Fruit fly (Drosophila melanogaster) whole organism, prepupa: Measurements from ENCODE around the gene CG7065.

Source experiments
- Blimp-1 ChIP-seq: fragments of 200-800 bp; sonication (Bioruptor generic); optimal IDR thresholded peaks from 3 replicates; lab custom pipeline; 2017; ENCODE audit warnings: missing biosample characterization, missing genetic modification characterization, mild to moderate bottlenecking, moderate library complexity, missing genetic modification reagents
- CG10631 ChIP-seq: fragments of 200-800 bp; sonication (Bioruptor generic); optimal IDR thresholded peaks from 2 replicates; lab custom pipeline; 2016; ENCODE audit warnings: missing biosample characterization, missing genetic modification characterization
- CG10669 ChIP-seq: fragments of 200-800 bp; sonication (Bioruptor generic); optimal IDR thresholded peaks from 3 replicates; lab custom pipeline; 2018; ENCODE audit warnings: missing biosample characterization, mild to moderate bottlenecking, missing genetic modification characterization, moderate library complexity
- CG11902 ChIP-seq: fragments of 200-800 bp; sonication (Bioruptor generic); optimal IDR thresholded peaks from 3 replicates; lab custom pipeline; 2016; ENCODE audit warnings: missing biosample characterization, missing genetic modification characterization
- CG15336 ChIP-seq: fragments of 200-800 bp; sonication (Bioruptor generic); IDR thresholded peaks from 2 replicates; pipeline ENCODE4 v1.3.6; 2022; ENCODE audit warnings: missing biosample characterization, missing genetic modification characterization
- CG1621 ChIP-seq: fragments of 200-800 bp; sonication (Bioruptor generic); optimal IDR thresholded peaks from 3 replicates; lab custom pipeline; 2018; ENCODE audit warnings: missing biosample characterization, mild to moderate bottlenecking, missing genetic modification characterization
- CG31627 ChIP-seq: fragments of 200-800 bp; sonication (Bioruptor generic); optimal IDR thresholded peaks from 3 replicates; lab custom pipeline; 2016; ENCODE audit warnings: missing biosample characterization, missing genetic modification characterization
- CG32006 ChIP-seq: fragments of 200-800 bp; sonication (Bioruptor generic); optimal IDR thresholded peaks from 3 replicates; lab custom pipeline; 2017; ENCODE audit warnings: missing biosample characterization, mild to moderate bottlenecking, missing genetic modification characterization
- CG34406 ChIP-seq: fragments of 200-800 bp; sonication (Bioruptor generic); optimal IDR thresholded peaks from 3 replicates; lab custom pipeline; 2016; ENCODE audit warnings: missing biosample characterization, missing genetic modification characterization
- CG3919 ChIP-seq: fragments of 200-800 bp; sonication (Bioruptor generic); optimal IDR thresholded peaks from 3 replicates; lab custom pipeline; 2016; ENCODE audit warnings: missing biosample characterization, missing genetic modification characterization
- CG4318 ChIP-seq: fragments of 200-800 bp; sonication (Bioruptor generic); optimal IDR thresholded peaks from 3 replicates; lab custom pipeline; 2017; ENCODE audit warnings: missing biosample characterization, mild to moderate bottlenecking, missing genetic modification characterization
- CG6163 ChIP-seq: fragments of 200-800 bp; sonication (Bioruptor generic); IDR thresholded peaks from 3 replicates; pipeline ENCODE4 v1.3.6; 2022; ENCODE audit warnings: missing biosample characterization, missing genetic modification characterization
- CG6792 ChIP-seq: fragments of 200-800 bp; sonication (Bioruptor generic); optimal IDR thresholded peaks from 3 replicates; lab custom pipeline; 2016; ENCODE audit warnings: missing biosample characterization, missing genetic modification characterization
- CG6808 ChIP-seq: fragments of 200-800 bp; sonication (Bioruptor generic); optimal IDR thresholded peaks from 3 replicates; lab custom pipeline; 2017; ENCODE audit warnings: missing biosample characterization, missing genetic modification characterization, mild to moderate bottlenecking, moderate library complexity, missing genetic modification reagents
- CG6854 ChIP-seq: fragments of 200-800 bp; sonication (Bioruptor generic); optimal IDR thresholded peaks from 2 replicates; lab custom pipeline; 2017; ENCODE audit warnings: missing biosample characterization, mild to moderate bottlenecking, missing genetic modification characterization
- CG7368 ChIP-seq: fragments of 200-800 bp; sonication (Bioruptor generic); optimal IDR thresholded peaks from 3 replicates; lab custom pipeline; 2016; ENCODE audit warnings: missing biosample characterization, missing genetic modification characterization
- CG8632 ChIP-seq: fragments of 200-800 bp; sonication (Bioruptor generic); optimal IDR thresholded peaks from 3 replicates; lab custom pipeline; 2016; ENCODE audit warnings: missing biosample characterization, missing genetic modification characterization
- Eip78C ChIP-seq: fragments of 200-800 bp; sonication (Bioruptor generic); peaks from one replicate; lab custom pipeline; 2016; ENCODE audit warnings: missing biosample characterization, missing genetic modification characterization
- Eip93F ChIP-seq: fragments of 200-800 bp; sonication (Bioruptor generic); optimal IDR thresholded peaks from 2 replicates; lab custom pipeline; 2016; ENCODE audit warnings: missing biosample characterization, mild to moderate bottlenecking, missing genetic modification characterization
- Ets21C ChIP-seq: fragments of 200-800 bp; sonication (Bioruptor generic); optimal IDR thresholded peaks from 3 replicates; lab custom pipeline; 2016; ENCODE audit warnings: missing biosample characterization, missing genetic modification characterization
- Ets96B ChIP-seq: fragments of 200-800 bp; optimal IDR thresholded peaks from 2 replicates; lab custom pipeline; 2019; ENCODE audit warnings: missing biosample characterization, mild to moderate bottlenecking, missing genetic modification characterization, moderate library complexity
- Gug ChIP-seq: fragments of 200-800 bp; sonication (Bioruptor generic); IDR thresholded peaks from 2 replicates; pipeline ENCODE4 v1.3.6; 2022; ENCODE audit warnings: missing biosample characterization, missing genetic modification characterization
- Hr38 ChIP-seq: sonication (Bioruptor generic); optimal IDR thresholded peaks from 2 replicates; lab custom pipeline; 2016; ENCODE audit warnings: missing biosample characterization, missing genetic modification characterization
- Hr39 ChIP-seq: fragments of 200-800 bp; sonication (Bioruptor generic); optimal IDR thresholded peaks from 2 replicates; lab custom pipeline; 2016; ENCODE audit warnings: missing biosample characterization, missing genetic modification characterization
- Hr4 ChIP-seq: fragments of 200-800 bp; sonication (Bioruptor generic); optimal IDR thresholded peaks from 3 replicates; lab custom pipeline; 2016; ENCODE audit warnings: missing biosample characterization, missing genetic modification characterization
- Lpt ChIP-seq: fragments of 200-800 bp; sonication (Bioruptor generic); optimal IDR thresholded peaks from 3 replicates; lab custom pipeline; 2016; ENCODE audit warnings: missing biosample characterization, missing genetic modification characterization
- Sox102F ChIP-seq: fragments of 200-800 bp; sonication (Bioruptor generic); optimal IDR thresholded peaks from 2 replicates; lab custom pipeline; 2016; ENCODE audit warnings: missing biosample characterization, mild to moderate bottlenecking, missing genetic modification characterization
- Sox14 ChIP-seq: fragments of 200-800 bp; sonication (Bioruptor generic); optimal IDR thresholded peaks from 3 replicates; lab custom pipeline; 2016; ENCODE audit warnings: missing biosample characterization, missing genetic modification characterization
- achi ChIP-seq: fragments of 200-800 bp; sonication (Bioruptor generic); optimal IDR thresholded peaks from 3 replicates; lab custom pipeline; 2016; ENCODE audit warnings: missing biosample characterization, missing genetic modification characterization
- cyc ChIP-seq: fragments of 200-800 bp; sonication (Bioruptor generic); optimal IDR thresholded peaks from 3 replicates; lab custom pipeline; 2016; ENCODE audit warnings: missing biosample characterization, missing genetic modification characterization
- eg ChIP-seq: fragments of 200-800 bp; sonication (Bioruptor generic); IDR thresholded peaks from 3 replicates; pipeline ENCODE4 v1.3.6; 2022; ENCODE audit warnings: missing biosample characterization, missing genetic modification characterization
- esn ChIP-seq: fragments of 200-800 bp; sonication (Bioruptor generic); optimal IDR thresholded peaks from 2 replicates; lab custom pipeline; 2016; ENCODE audit warnings: missing biosample characterization, mild to moderate bottlenecking, missing genetic modification characterization, moderate library complexity
- fd59A ChIP-seq: fragments of 200-800 bp; sonication (Bioruptor generic); optimal IDR thresholded peaks from 2 replicates; lab custom pipeline; 2017; ENCODE audit warnings: missing biosample characterization, mild to moderate bottlenecking, missing genetic modification characterization, missing genetic modification reagents
- fd85E ChIP-seq: fragments of 200-800 bp; sonication (Bioruptor generic); optimal IDR thresholded peaks from 3 replicates; lab custom pipeline; 2016; ENCODE audit warnings: missing biosample characterization, missing genetic modification characterization
- fkh ChIP-seq: fragments of 200-800 bp; sonication (Bioruptor generic); optimal IDR thresholded peaks from 3 replicates; lab custom pipeline; 2017; ENCODE audit warnings: missing biosample characterization, mild to moderate bottlenecking, missing genetic modification characterization, moderate library complexity
- net ChIP-seq: fragments of 200-800 bp; sonication (Bioruptor generic); optimal IDR thresholded peaks from 3 replicates; lab custom pipeline; 2016; ENCODE audit warnings: missing biosample characterization, missing genetic modification characterization
- pdm3 ChIP-seq: fragments of 200-800 bp; sonication (Bioruptor generic); optimal IDR thresholded peaks from 3 replicates; lab custom pipeline; 2016; ENCODE audit warnings: missing biosample characterization, missing genetic modification characterization
- spab ChIP-seq: fragments of 200-800 bp; sonication (Bioruptor generic); optimal IDR thresholded peaks from 2 replicates; lab custom pipeline; 2017; ENCODE audit warnings: missing biosample characterization, mild to moderate bottlenecking, missing genetic modification characterization, missing genetic modification reagents
- ss ChIP-seq, 2 experiments: fragments of 200-800 bp; sonication (Bioruptor generic); optimal IDR thresholded peaks; 2 replicates in 1 of 2; 3 replicates in 1 of 2; lab custom pipeline; 2017 to 2018; ENCODE audit warnings: mild to moderate bottlenecking in 2 of 2, missing biosample characterization in 2 of 2, missing genetic modification characterization in 2 of 2, moderate library complexity in 1 of 2
- vri ChIP-seq: fragments of 200-800 bp; sonication (Bioruptor generic); optimal IDR thresholded peaks from 3 replicates; lab custom pipeline; 2016; ENCODE audit warnings: missing biosample characterization, mild to moderate bottlenecking, missing genetic modification characterization

CG7065 gene

dm6 chrX:9120828-9121754, 21.2 kb upstream of the CG7065 start (continued):
- no peak for TF ChIP-seq fd59A
- peak; percentile 55 for TF ChIP-seq Sox102F (GFP tag; lab: Kevin White, UChicago)
- peak; percentile 9 for TF ChIP-seq CG6808
- TF ChIP-seq esn (GFP tag; lab: Kevin White, UChicago): peak; percentile 44
- TF ChIP-seq CG3919 (GFP tag; lab: Kevin White, UChicago): peak; percentile 28
- peak; percentile 83 for TF ChIP-seq Eip78C
- TF ChIP-seq CG34406 (GFP tag; lab: Kevin White, UChicago): peak; percentile 8
- peak; percentile 46 for TF ChIP-seq Hr4 (GFP tag; lab: Kevin White, UChicago)
- peak; percentile 18 for TF ChIP-seq spab (GFP tag; lab: Kevin White, UChicago)
- no peak for TF ChIP-seq net (GFP tag; lab: Kevin White, UChicago)
- TF ChIP-seq fd85E (GFP tag; lab: Kevin White, UChicago): no peak
- TF ChIP-seq CG1621: no peak
- peak; percentile 40 for TF ChIP-seq Sox14
- peak; percentile 34 for TF ChIP-seq pdm3 (GFP tag; lab: Kevin White, UChicago)
- peak; percentile 44 for TF ChIP-seq cyc (GFP tag; lab: Kevin White, UChicago)
- no peak for TF ChIP-seq CG7368 (GFP tag; lab: Kevin White, UChicago)

dm6 chrX:9122492-9122891, 19.8 kb upstream of the CG7065 start:
- TF ChIP-seq Sox14: no peak
- TF ChIP-seq CG6854 (GFP tag; lab: Kevin White, UChicago): no peak
- TF ChIP-seq Eip78C: peak; percentile 54
- TF ChIP-seq Ets21C (GFP tag; lab: Kevin White, UChicago): no peak
- peak in 1 of 2 experiments; percentile 19 for TF ChIP-seq ss (GFP tag; optimal IDR thresholded peaks at IDR 0.05; lab: Kevin White, UChicago)
- TF ChIP-seq Eip93F (GFP tag; lab: Kevin White, UChicago): no peak
- no peak for TF ChIP-seq Ets96B (tag; lab: Kevin White, UChicago)
- TF ChIP-seq, all 60 proteins: peak for 2

dm6 chrX:9127264-9128011, 14.9 kb upstream of the CG7065 start:
- TF ChIP-seq CG8632 (GFP tag; lab: Kevin White, UChicago) (no peak), fd85E (GFP tag; lab: Kevin White, UChicago) (no peak), CG6792 (GFP tag; lab: Kevin White, UChicago) (no peak), CG1621 (no peak), cyc (GFP tag; lab: Kevin White, UChicago) (no peak), eg (peak; percentile 48; the same call in 1 of the 3 replicates), Gug (GFP tag; lab: Robert Waterston, UW) (no peak), CG32006 (GFP tag; lab: Kevin White, UChicago) (peak; percentile 41), CG6163 (no peak), CG11902 (GFP tag; lab: Kevin White, UChicago) (no peak), Eip78C (peak; percentile 11), Hr4 (GFP tag; lab: Kevin White, UChicago) (peak; percentile 22), CG15336 (GFP tag; lab: Robert Waterston, UW) (peak; percentile 35; the same call in 1 of the 2 replicates), Blimp-1 (GFP tag; lab: Kevin White, UChicago) (no peak), Hr39 (GFP tag; lab: Kevin White, UChicago) (no peak), CG4318 (no peak)

- no peak for TF ChIP-seq CG10631
- TF ChIP-seq Hr4 (GFP tag; lab: Kevin White, UChicago): no peak
- TF ChIP-seq vri (GFP tag; lab: Kevin White, UChicago): no peak
- TF ChIP-seq Lpt: no peak
- no peak for TF ChIP-seq Hr38 (GFP tag; lab: Kevin White, UChicago)
- TF ChIP-seq CG31627 (GFP tag; lab: Kevin White, UChicago): no peak
- no peak for TF ChIP-seq cyc (GFP tag; lab: Kevin White, UChicago)
- no peak for TF ChIP-seq eg
- TF ChIP-seq CG4318: no peak
- no peak for TF ChIP-seq fkh (GFP tag; lab: Kevin White, UChicago)
- TF ChIP-seq Eip93F (GFP tag; lab: Kevin White, UChicago): no peak
- no peak for TF ChIP-seq achi (GFP tag; lab: Kevin White, UChicago)
- TF ChIP-seq CG10669 (GFP tag; lab: Kevin White, UChicago): no peak
Measured at dm6 chrX:9128012-9128280, 14.3 kb upstream of the CG7065 start.
